Fruit fly (Drosophila melanogaster): Measurements from ENCODE around the gene Eip75B.

Gene Eip75B

DNA sequence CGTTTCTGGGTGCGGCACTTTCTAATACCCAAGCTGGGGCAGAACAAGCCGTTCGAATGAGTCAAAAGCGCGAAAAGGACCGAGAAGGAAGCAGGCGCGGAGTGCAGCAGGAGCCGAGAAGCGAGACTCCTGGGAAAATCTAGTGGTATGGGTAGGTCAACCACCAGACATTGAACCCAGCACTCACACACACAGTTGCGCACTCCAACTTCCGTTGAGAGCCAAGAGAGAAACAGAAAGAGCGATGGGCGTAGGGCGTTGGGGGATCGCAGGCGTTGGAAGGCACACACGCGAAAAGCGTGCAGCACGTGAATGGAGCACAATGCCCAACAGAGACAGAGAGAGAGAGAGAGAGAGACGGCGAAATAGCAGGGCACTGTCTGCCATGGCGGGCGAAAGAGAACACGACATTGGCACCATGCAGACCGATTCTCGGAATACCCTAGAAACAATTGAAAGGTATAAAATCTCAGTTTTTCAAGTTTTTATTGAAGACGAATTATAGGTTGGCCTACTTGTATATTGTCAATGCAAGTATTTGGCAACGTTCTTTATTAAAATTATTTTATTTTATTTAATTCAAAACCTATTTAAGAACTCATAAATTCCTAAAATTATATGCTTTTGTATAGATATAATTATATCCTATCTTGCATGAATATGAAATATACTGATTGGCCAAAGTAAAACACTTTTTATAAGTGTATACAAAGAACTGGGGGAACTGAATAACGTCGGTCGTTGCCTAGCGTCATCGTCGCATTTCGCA is 13.3 kb upstream of the Eip75B start:
- TF ChIP-seq Mnt (GFP tag; optimal IDR thresholded peaks at IDR 0.05), result no peak
- peak; percentile 38 for TF ChIP-seq CG14711 (tag; optimal IDR thresholded peaks at IDR 0.05)
- no peak for TF ChIP-seq toe (GFP tag; optimal IDR thresholded peaks at IDR 0.05)
- TF ChIP-seq CG1620 (GFP tag; optimal IDR thresholded peaks at IDR 0.05), result no peak
- TF ChIP-seq Clk (GFP tag; optimal IDR thresholded peaks at IDR 0.05), result no peak
- peak; percentile 66 for TF ChIP-seq bab1 (GFP tag; optimal IDR thresholded peaks at IDR 0.05)
- no peak for TF ChIP-seq kay (GFP tag; ENCODE audit: borderline replicate concordance)
- no peak for TF ChIP-seq cnc (optimal IDR thresholded peaks at IDR 0.05)
- TF ChIP-seq CG7045 (GFP tag; optimal IDR thresholded peaks at IDR 0.05), result no peak
- TF ChIP-seq tj (GFP tag; optimal IDR thresholded peaks at IDR 0.05), result peak; percentile 13
- peak; percentile 7 for TF ChIP-seq CG11617 (GFP tag; optimal IDR thresholded peaks at IDR 0.05)
- TF ChIP-seq Hr96 (GFP tag; optimal IDR thresholded peaks at IDR 0.05), result no peak
- peak; percentile 5 for TF ChIP-seq CG33017 (tag; optimal IDR thresholded peaks at IDR 0.05)
- TF ChIP-seq Crg-1 (GFP tag; optimal IDR thresholded peaks at IDR 0.05), result no peak
- TF ChIP-seq ovo (GFP tag; optimal IDR thresholded peaks at IDR 0.05), result no peak
- TF ChIP-seq pad (GFP tag; optimal IDR thresholded peaks at IDR 0.05), result peak; percentile 34
- TF ChIP-seq CG7101 (tag; optimal IDR thresholded peaks at IDR 0.05), result peak; percentile 36
- no peak for TF ChIP-seq cic (GFP tag; optimal IDR thresholded peaks at IDR 0.05)
- TF ChIP-seq CG12768 (GFP tag; optimal IDR thresholded peaks at IDR 0.05), result no peak
- no peak for TF ChIP-seq CG5204 (GFP tag; optimal IDR thresholded peaks at IDR 0.05)

dm6 chr3L:18076649-18077048 is 12.2 kb upstream of the Eip75B start:
- TF ChIP-seq cnc (optimal IDR thresholded peaks at IDR 0.05) (no peak), cic (GFP tag; optimal IDR thresholded peaks at IDR 0.05) (no peak), kay (GFP tag; ENCODE audit: borderline replicate concordance) (no peak), bab1 (GFP tag; optimal IDR thresholded peaks at IDR 0.05) (no peak), CG5204 (GFP tag; optimal IDR thresholded peaks at IDR 0.05) (no peak), CG33017 (tag; optimal IDR thresholded peaks at IDR 0.05) (no peak), Mnt (GFP tag; optimal IDR thresholded peaks at IDR 0.05) (no peak), CG11617 (GFP tag; optimal IDR thresholded peaks at IDR 0.05) (no peak), ovo (GFP tag; optimal IDR thresholded peaks at IDR 0.05) (no peak), Clk (GFP tag; optimal IDR thresholded peaks at IDR 0.05) (no peak), CG1620 (GFP tag; optimal IDR thresholded peaks at IDR 0.05) (no peak), Crg-1 (GFP tag; optimal IDR thresholded peaks at IDR 0.05) (no peak), toe (GFP tag; optimal IDR thresholded peaks at IDR 0.05) (no peak)

DNA sequence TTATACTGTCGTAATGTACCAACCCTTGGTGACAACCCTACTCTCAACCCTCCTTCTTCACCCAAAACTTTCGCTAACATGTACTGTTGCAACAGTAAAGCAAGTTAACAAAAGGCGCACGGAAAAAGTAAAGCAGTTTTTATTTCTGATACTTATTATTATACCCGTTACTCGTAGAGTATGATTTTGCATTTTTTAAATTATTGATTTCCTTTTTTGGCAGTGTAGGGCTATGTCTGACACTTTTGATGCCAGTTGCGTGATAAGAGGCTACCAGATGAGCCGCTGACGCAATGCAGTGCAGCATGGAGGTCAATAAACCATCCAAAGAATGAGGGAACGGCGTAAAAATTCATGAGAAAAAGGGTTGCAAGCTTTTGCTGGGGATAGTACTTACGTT is 11.4 kb upstream of the Eip75B start:
- no peak for TF ChIP-seq Clk (GFP tag; optimal IDR thresholded peaks at IDR 0.05)
- no peak for TF ChIP-seq CG7101 (tag; optimal IDR thresholded peaks at IDR 0.05)
- TF ChIP-seq CG11617 (GFP tag; optimal IDR thresholded peaks at IDR 0.05), result no peak

DNA sequence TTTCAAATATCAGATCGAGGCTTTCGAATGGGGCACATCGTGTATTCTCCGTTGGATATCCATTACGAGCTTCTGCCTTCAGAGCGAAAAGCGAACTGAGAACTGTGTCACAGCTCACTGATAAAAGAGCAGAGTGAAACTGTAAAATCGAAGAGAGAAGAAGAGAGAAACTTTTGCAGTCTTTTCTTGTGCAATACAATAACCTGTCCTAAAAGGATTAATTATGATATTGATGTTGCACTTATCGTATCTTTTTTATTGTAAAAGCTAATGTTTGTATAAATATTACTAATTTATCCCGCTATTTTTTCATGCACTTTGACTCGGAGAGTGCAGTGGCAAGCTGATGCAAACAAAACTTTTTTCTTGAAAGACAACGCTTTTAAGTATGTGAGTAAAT is 10.5 kb upstream of the Eip75B start:
- no peak for TF ChIP-seq tj (GFP tag; optimal IDR thresholded peaks at IDR 0.05)
- no peak for TF ChIP-seq ovo (GFP tag; optimal IDR thresholded peaks at IDR 0.05)
- no peak for TF ChIP-seq CG7045 (GFP tag; optimal IDR thresholded peaks at IDR 0.05)
- TF ChIP-seq CG11617 (GFP tag; optimal IDR thresholded peaks at IDR 0.05), result no peak
- no peak for TF ChIP-seq CG7101 (tag; optimal IDR thresholded peaks at IDR 0.05)
- TF ChIP-seq cic (GFP tag; optimal IDR thresholded peaks at IDR 0.05), result no peak
- no peak for TF ChIP-seq CG33017 (tag; optimal IDR thresholded peaks at IDR 0.05)
- no peak for TF ChIP-seq toe (GFP tag; optimal IDR thresholded peaks at IDR 0.05)
- TF ChIP-seq pad (GFP tag; optimal IDR thresholded peaks at IDR 0.05), result no peak
- no peak for TF ChIP-seq CG5204 (GFP tag; optimal IDR thresholded peaks at IDR 0.05)
- no peak for TF ChIP-seq cnc (optimal IDR thresholded peaks at IDR 0.05)
- no peak for TF ChIP-seq Hr96 (GFP tag; optimal IDR thresholded peaks at IDR 0.05)
- TF ChIP-seq Mnt (GFP tag; optimal IDR thresholded peaks at IDR 0.05), result no peak
- no peak for TF ChIP-seq CG1620 (GFP tag; optimal IDR thresholded peaks at IDR 0.05)
- TF ChIP-seq CG12768 (GFP tag; optimal IDR thresholded peaks at IDR 0.05), result no peak
- TF ChIP-seq kay (GFP tag; ENCODE audit: borderline replicate concordance), result no peak

DNA sequence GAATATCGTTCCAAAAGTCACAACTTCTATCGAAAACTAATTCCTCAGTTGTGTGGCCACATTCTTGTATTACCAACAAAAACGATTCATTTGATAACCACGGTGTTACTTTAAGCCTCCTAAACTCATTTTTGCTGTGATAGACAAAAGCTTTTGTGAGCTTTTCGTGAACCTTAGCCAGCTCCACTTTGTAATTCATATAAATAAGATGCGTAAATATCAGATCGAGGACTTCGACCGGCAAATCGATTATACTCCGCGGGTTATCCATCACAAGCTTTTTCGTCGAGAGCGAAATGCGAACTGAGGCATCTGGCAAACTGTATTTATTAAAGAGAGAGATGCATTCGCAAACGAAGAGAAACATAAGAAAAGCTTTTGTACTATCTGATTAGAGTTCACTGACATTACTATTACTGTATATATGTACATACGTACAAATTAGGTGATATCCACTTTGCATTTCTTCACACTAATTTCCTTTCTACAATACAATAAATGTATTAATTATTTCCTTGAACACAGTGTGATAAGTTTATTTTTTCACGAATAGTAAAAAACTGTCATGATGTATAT is 9.2 kb upstream of the Eip75B start, which contains the start of gene CG44004:
TSS of gene CG44004 (minus strand) at position 305 of the 576 bp plus-strand sequence.
- TF ChIP-seq kay (GFP tag; ENCODE audit: borderline replicate concordance), result peak; percentile 18
- no peak for TF ChIP-seq pad (GFP tag; optimal IDR thresholded peaks at IDR 0.05)

DNA sequence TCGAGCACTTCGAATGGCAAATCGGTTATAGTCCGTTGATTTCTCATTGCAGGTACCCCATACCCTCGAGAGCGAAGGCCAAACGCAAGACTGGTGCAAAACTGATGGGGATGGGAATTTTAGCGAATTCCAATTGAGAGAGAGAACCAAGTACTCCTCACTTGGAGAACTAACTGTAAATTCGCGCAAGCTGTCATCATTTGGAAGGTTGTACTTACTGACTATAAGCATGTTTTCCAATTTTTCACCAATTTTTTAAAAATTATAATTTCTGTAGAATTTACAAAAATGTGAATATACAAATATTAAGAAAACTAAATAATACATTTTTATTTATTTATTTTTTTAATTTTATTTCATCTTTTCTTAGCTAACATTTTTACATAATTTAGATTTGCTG is 7.5 kb upstream of the Eip75B start, which contains the start of gene CG44005:
TSS of gene CG44005 (minus strand) at position 101 of the 400 bp plus-strand sequence.
- TF ChIP-seq CG7101 (tag; optimal IDR thresholded peaks at IDR 0.05) (no peak), toe (GFP tag; optimal IDR thresholded peaks at IDR 0.05) (no peak), Clk (GFP tag; optimal IDR thresholded peaks at IDR 0.05) (no peak), cic (GFP tag; optimal IDR thresholded peaks at IDR 0.05) (no peak), pad (GFP tag; optimal IDR thresholded peaks at IDR 0.05) (peak; percentile 88), CG7045 (GFP tag; optimal IDR thresholded peaks at IDR 0.05) (no peak)

dm6 chr3L:18070050-18070449 is 5.6 kb upstream of the Eip75B start, which contains the start of gene CG44006:
CG44006 (minus strand) TSS chr3L:18070150.
- TF ChIP-seq Hr96 (GFP tag; optimal IDR thresholded peaks at IDR 0.05), result no peak
- no peak for TF ChIP-seq Crg-1 (GFP tag; optimal IDR thresholded peaks at IDR 0.05)
- no peak for TF ChIP-seq pad (GFP tag; optimal IDR thresholded peaks at IDR 0.05)
- no peak for TF ChIP-seq Mnt (GFP tag; optimal IDR thresholded peaks at IDR 0.05)
- no peak for TF ChIP-seq bab1 (GFP tag; optimal IDR thresholded peaks at IDR 0.05)
- no peak for TF ChIP-seq cnc (optimal IDR thresholded peaks at IDR 0.05)
- no peak for TF ChIP-seq CG1620 (GFP tag; optimal IDR thresholded peaks at IDR 0.05)
- TF ChIP-seq kay (GFP tag; ENCODE audit: borderline replicate concordance), result no peak
- no peak for TF ChIP-seq Clk (GFP tag; optimal IDR thresholded peaks at IDR 0.05)
- TF ChIP-seq CG33017 (tag; optimal IDR thresholded peaks at IDR 0.05), result no peak
- TF ChIP-seq CG14711 (tag; optimal IDR thresholded peaks at IDR 0.05), result no peak
- no peak for TF ChIP-seq tj (GFP tag; optimal IDR thresholded peaks at IDR 0.05)
- no peak for TF ChIP-seq CG11617 (GFP tag; optimal IDR thresholded peaks at IDR 0.05)
- no peak for TF ChIP-seq CG12768 (GFP tag; optimal IDR thresholded peaks at IDR 0.05)
- TF ChIP-seq CG5204 (GFP tag; optimal IDR thresholded peaks at IDR 0.05), result no peak

Measured in whole organism, adult.